Worm (Caenorhabditis elegans) whole organism, young adult: ENCODE measurements around the gene C29F9.12.
A peak's percentile ranks its signal among the peaks of the same experiment; 100 is the strongest.

Source experiments
- B0019.2 ChIP-seq: fragments of 200-800 bp; sonication (Bioruptor generic); conservative IDR thresholded peaks from 2 replicates; pipeline ENCODE4 v1.3.6; 2022; ENCODE audit warnings: missing genetic modification reagents, missing genetic modification characterization, missing compliant biosample characterization
- B0261.1 ChIP-seq: sonication (generic microtip); optimal IDR thresholded peaks from 2 replicates; lab custom pipeline; 2016; ENCODE audit warnings: mild to moderate bottlenecking, missing genetic modification characterization, moderate library complexity, missing compliant biosample characterization
- B0336.3 ChIP-seq: fragments of 200-800 bp; sonication (Bioruptor generic); IDR thresholded peaks from 2 replicates; pipeline ENCODE4 v1.3.6; 2022; ENCODE audit warnings: missing genetic modification characterization, missing compliant biosample characterization
- D2030.7 ChIP-seq: fragments of 200-800 bp; sonication (Bioruptor generic); IDR thresholded peaks from 2 replicates; pipeline ENCODE4 v1.3.6; 2022; ENCODE audit warnings: missing genetic modification reagents, missing genetic modification characterization, missing compliant biosample characterization
- F33H1.4 ChIP-seq: fragments of 200-800 bp; sonication (Bioruptor generic); IDR thresholded peaks from 2 replicates; pipeline ENCODE4 v1.3.6; 2022; ENCODE audit warnings: missing genetic modification reagents, missing genetic modification characterization, missing compliant biosample characterization
- F39B2.1 ChIP-seq: fragments of 200-800 bp; sonication (Bioruptor generic); IDR thresholded peaks from 2 replicates; pipeline ENCODE4 v1.3.6; 2022; ENCODE audit warnings: missing genetic modification reagents, missing genetic modification characterization, missing compliant biosample characterization
- F49E8.2 ChIP-seq: sonication (generic microtip); optimal IDR thresholded peaks from 3 replicates; lab custom pipeline; 2017; ENCODE audit warnings: missing genetic modification characterization, mild to moderate bottlenecking, missing compliant biosample characterization, antibody characterized with exemption, moderate library complexity; ENCODE audit not compliant: insufficient read depth
- K12H6.12 ChIP-seq: fragments of 200-800 bp; sonication (Bioruptor generic); optimal IDR thresholded peaks from 2 replicates; lab custom pipeline; 2018; ENCODE audit warnings: mild to moderate bottlenecking, missing genetic modification characterization, missing compliant biosample characterization
- Y53F4B.3 ChIP-seq: fragments of 200-800 bp; sonication (Bioruptor generic); IDR thresholded peaks from 2 replicates; pipeline ENCODE4 v1.3.6; 2022; ENCODE audit warnings: missing genetic modification reagents, missing genetic modification characterization, missing compliant biosample characterization
- aptf-3 ChIP-seq: fragments of 200-800 bp; sonication (Bioruptor generic); IDR thresholded peaks from 2 replicates; pipeline ENCODE4 v1.3.6; 2022; ENCODE audit warnings: missing genetic modification characterization, missing compliant biosample characterization
- attf-3 ChIP-seq: fragments of 200-800 bp; sonication (Bioruptor generic); conservative IDR thresholded peaks from 2 replicates; pipeline ENCODE4 v1.3.6; 2022; ENCODE audit warnings: missing genetic modification reagents, missing genetic modification characterization, missing compliant biosample characterization
- attf-5 ChIP-seq: fragments of 200-800 bp; sonication (Bioruptor generic); optimal IDR thresholded peaks from 2 replicates; lab custom pipeline; 2018; ENCODE audit warnings: mild to moderate bottlenecking, missing genetic modification characterization, missing compliant biosample characterization
- cebp-1 ChIP-seq, 2 experiments: fragments of 200-800 bp in 1 of 2; sonication (Bioruptor generic) in 1 of 2; sonication (generic microtip) in 1 of 2; IDR thresholded peaks in 1 of 2; optimal IDR thresholded peaks in 1 of 2; 2 replicates each; pipeline versions ENCODE4 v1.3.6 to Lab custom; 2017 to 2022; ENCODE audit warnings: missing compliant biosample characterization in 2 of 2, missing genetic modification characterization in 2 of 2, mild to moderate bottlenecking in 1 of 2, missing genetic modification reagents in 1 of 2, moderate library complexity in 1 of 2
- ceh-27 ChIP-seq: fragments of 200-800 bp; sonication (Bioruptor generic); optimal IDR thresholded peaks from 2 replicates; lab custom pipeline; 2018; ENCODE audit warnings: mild to moderate bottlenecking, missing genetic modification characterization, moderate library complexity, missing compliant biosample characterization
- ceh-58 ChIP-seq: fragments of 200-800 bp; sonication (Bioruptor generic); IDR thresholded peaks from 2 replicates; pipeline ENCODE4 v1.3.6; 2022; ENCODE audit warnings: missing genetic modification characterization, missing compliant biosample characterization
- dox-1 ChIP-seq: fragments of 200-800 bp; sonication (Bioruptor generic); IDR thresholded peaks from 2 replicates; pipeline ENCODE4 v1.3.6; 2022; ENCODE audit warnings: missing genetic modification reagents, missing genetic modification characterization, missing compliant biosample characterization
- dpl-1 ChIP-seq: fragments of 150-350 bp; optimal IDR thresholded peaks from 2 replicates; lab custom pipeline; 2014; ENCODE audit warnings: missing biosample characterization, missing genetic modification reagents, missing genetic modification characterization
- egrh-3 ChIP-seq: fragments of 200-800 bp; sonication (Bioruptor generic); IDR thresholded peaks from 2 replicates; pipeline ENCODE4 v1.3.6; 2022; ENCODE audit warnings: missing genetic modification reagents, missing genetic modification characterization, missing compliant biosample characterization
- ekl-4 ChIP-seq: fragments of 200-800 bp; sonication (Bioruptor generic); IDR thresholded peaks from 2 replicates; pipeline ENCODE4 v1.3.6; 2022; ENCODE audit warnings: missing genetic modification reagents, missing genetic modification characterization, missing compliant biosample characterization
- fkh-3 ChIP-seq: sonication (generic microtip); optimal IDR thresholded peaks from 2 replicates; lab custom pipeline; 2016; ENCODE audit warnings: mild to moderate bottlenecking, missing genetic modification characterization, missing compliant biosample characterization
- hmg-1.2 ChIP-seq: fragments of 200-800 bp; sonication (Bioruptor generic); IDR thresholded peaks from 2 replicates; pipeline ENCODE4 v1.3.6; 2022; ENCODE audit warnings: missing genetic modification reagents, missing genetic modification characterization, missing compliant biosample characterization
- hrde-1 ChIP-seq: sonication (generic microtip); optimal IDR thresholded peaks from 2 replicates; lab custom pipeline; 2016; ENCODE audit warnings: missing genetic modification characterization, mild to moderate bottlenecking, missing compliant biosample characterization, moderate library complexity, missing genotype, missing genetic modification reagents, borderline replicate concordance
- lin-26 ChIP-seq: fragments of 200-800 bp; sonication (Bioruptor generic); IDR thresholded peaks from 2 replicates; pipeline ENCODE4 v1.3.6; 2022; ENCODE audit warnings: missing genetic modification reagents, missing genetic modification characterization, missing compliant biosample characterization
- lin-35 ChIP-seq, 3 experiments: fragments of 150-350 bp in 2 of 3; sonication (generic microtip) in 1 of 3; optimal IDR thresholded peaks; 2 replicates each; lab custom pipeline; 2014 to 2018; ENCODE audit warnings: missing biosample characterization in 3 of 3, missing genetic modification characterization in 3 of 3, missing genetic modification reagents in 3 of 3
- lin-40 ChIP-seq: sonication (generic microtip); optimal IDR thresholded peaks from 2 replicates; lab custom pipeline; 2016; ENCODE audit warnings: missing genetic modification characterization, mild to moderate bottlenecking, missing compliant biosample characterization, missing genotype, missing genetic modification reagents
- lin-54 ChIP-seq: fragments of 200-800 bp; sonication (Bioruptor generic); optimal IDR thresholded peaks from 2 replicates; lab custom pipeline; 2018; ENCODE audit warnings: mild to moderate bottlenecking, missing genetic modification characterization, missing compliant biosample characterization
- lir-1 ChIP-seq: fragments of 200-800 bp; sonication (Bioruptor generic); conservative IDR thresholded peaks from 2 replicates; pipeline ENCODE4 v1.3.6; 2022; ENCODE audit warnings: missing genetic modification reagents, missing genetic modification characterization, missing compliant biosample characterization
- lsl-1 ChIP-seq: fragments of 200-800 bp; sonication (Bioruptor generic); optimal IDR thresholded peaks from 2 replicates; lab custom pipeline; 2018; ENCODE audit warnings: mild to moderate bottlenecking, missing genetic modification characterization, moderate library complexity, missing compliant biosample characterization
- madf-6 ChIP-seq: fragments of 200-800 bp; sonication (Bioruptor generic); IDR thresholded peaks from 2 replicates; pipeline ENCODE4 v1.3.6; 2022; ENCODE audit warnings: missing genetic modification reagents, missing genetic modification characterization, missing compliant biosample characterization
- madf-8 ChIP-seq: fragments of 200-800 bp; sonication (Bioruptor generic); conservative IDR thresholded peaks from 2 replicates; pipeline ENCODE4 v1.3.6; 2022; ENCODE audit warnings: missing genetic modification reagents, missing genetic modification characterization, missing compliant biosample characterization
- mcd-1 ChIP-seq: fragments of 200-800 bp; sonication (Bioruptor generic); IDR thresholded peaks from 2 replicates; pipeline ENCODE4 v1.3.6; 2022; ENCODE audit warnings: missing genetic modification reagents, missing genetic modification characterization, missing compliant biosample characterization
- nfyb-1 ChIP-seq: fragments of 200-800 bp; sonication (Bioruptor generic); IDR thresholded peaks from 2 replicates; pipeline ENCODE4 v1.3.6; 2022; ENCODE audit warnings: missing genetic modification reagents, missing genetic modification characterization, missing compliant biosample characterization
- pbrm-1 ChIP-seq: fragments of 200-800 bp; sonication (Bioruptor generic); IDR thresholded peaks from 2 replicates; pipeline ENCODE4 v1.3.6; 2022; ENCODE audit warnings: missing genetic modification reagents, missing genetic modification characterization, missing compliant biosample characterization
- sdz-38 ChIP-seq: sonication (generic microtip); optimal IDR thresholded peaks from 2 replicates; lab custom pipeline; 2016; ENCODE audit warnings: missing genotype, missing genetic modification characterization, missing compliant biosample characterization
- snpc-1.1 ChIP-seq: sonication (generic microtip); optimal IDR thresholded peaks from 2 replicates; lab custom pipeline; 2017; ENCODE audit warnings: missing genetic modification characterization, mild to moderate bottlenecking, missing compliant biosample characterization, antibody characterized with exemption, moderate library complexity, missing genotype, missing genetic modification reagents; ENCODE audit not compliant: insufficient read depth
- snpc-1.3 ChIP-seq: sonication (generic microtip); optimal IDR thresholded peaks from 2 replicates; lab custom pipeline; 2017; ENCODE audit warnings: missing genetic modification characterization, mild to moderate bottlenecking, missing compliant biosample characterization, antibody characterized with exemption, moderate library complexity, missing genotype, missing genetic modification reagents; ENCODE audit not compliant: insufficient read depth
- snpc-3.4 ChIP-seq: sonication (generic microtip); optimal IDR thresholded peaks from 2 replicates; lab custom pipeline; 2017; ENCODE audit warnings: missing genetic modification characterization, mild to moderate bottlenecking, missing compliant biosample characterization, antibody characterized with exemption, moderate library complexity, missing genotype, missing genetic modification reagents
- snpc-4 ChIP-seq, 5 experiments: fragments of 150-350 bp in 1 of 5; sonication (generic microtip) in 4 of 5; optimal IDR thresholded peaks; 2 replicates each; lab custom pipeline; 2014 to 2018; ENCODE audit warnings: missing genetic modification characterization in 5 of 5, missing biosample characterization in 3 of 5, antibody characterized with exemption in 2 of 5, mild to moderate bottlenecking in 2 of 5, missing compliant biosample characterization in 2 of 5, missing genotype in 2 of 5, moderate library complexity in 2 of 5, missing genetic modification reagents in 1 of 5
- tbp1 ChIP-seq: fragments of 200-800 bp; sonication (Bioruptor generic); optimal IDR thresholded peaks from 2 replicates; lab custom pipeline; 2018; ENCODE audit warnings: mild to moderate bottlenecking, missing genetic modification characterization, missing compliant biosample characterization
- zfh-2 ChIP-seq: fragments of 200-800 bp; sonication (Bioruptor generic); conservative IDR thresholded peaks from 2 replicates; pipeline ENCODE4 v1.3.6; 2022; ENCODE audit warnings: missing genetic modification reagents, missing genetic modification characterization, missing compliant biosample characterization
- ztf-26 ChIP-seq: sonication (generic microtip); optimal IDR thresholded peaks from 2 replicates; lab custom pipeline; 2017; ENCODE audit warnings: missing genetic modification characterization, missing compliant biosample characterization

Gene C29F9.12

DNA sequence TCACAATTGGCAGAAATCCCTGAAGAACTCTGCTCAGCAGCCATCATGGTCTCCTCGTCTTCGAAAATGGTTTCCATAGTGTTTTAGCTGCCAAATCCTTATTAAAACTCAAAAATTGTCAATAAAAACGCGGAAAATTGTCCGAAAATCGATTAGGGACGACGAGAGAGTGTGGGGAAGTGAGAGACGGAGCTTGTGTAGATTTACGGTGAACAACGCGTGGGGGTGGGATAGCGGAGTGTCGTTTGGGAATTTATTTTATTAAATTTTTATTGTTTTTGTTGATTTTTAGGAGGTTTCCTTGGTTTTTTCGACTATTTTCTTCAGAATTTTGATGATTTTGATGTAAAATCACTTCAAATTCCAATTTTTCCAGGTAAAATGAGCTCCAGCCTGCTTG is 34.6 kb downstream of the C29F9.12 start, which contains the start of the genes F54C4.4 and mrpl-40:
Gene F54C4.4, minus strand, starts transcription at position 199 of the 400 bp plus-strand sequence.
Gene mrpl-40, plus strand, starts transcription at position 377 of the 400 bp plus-strand sequence.
- TF ChIP-seq snpc-3.4 (tag; lab: Kevin White, UChicago) (peak; percentile 38), pbrm-1 (GFP tag; lab: Robert Waterston, UW) (0 out of 2 replicates have a peak, but pooled peaks have one; percentile 45), lin-54 (GFP tag; lab: Kevin White, UChicago) (peak; percentile 12), ceh-58 (no peak), D2030.7 (GFP tag; lab: Robert Waterston, UW) (0 out of 2 replicates have a peak, but pooled peaks have one; percentile 23), cebp-1 (GFP tag; IDR thresholded peaks at IDR 0.05; lab: Robert Waterston, UW) (no peak), cebp-1 (tag; optimal IDR thresholded peaks at IDR 0.05; lab: Kevin White, UChicago) (peak; percentile 30), nfyb-1 (GFP tag; lab: Robert Waterston, UW) (no peak), lin-40 (peak; percentile 28), hmg-1.2 (GFP tag; lab: Robert Waterston, UW) (peak; percentile 94), lsl-1 (GFP tag; lab: Kevin White, UChicago) (peak; percentile 11), mcd-1 (peak; percentile 47), madf-6 (GFP tag; lab: Robert Waterston, UW) (peak; percentile 5; the same call in 1 of the 2 replicates), aptf-3 (GFP tag; lab: Robert Waterston, UW) (no peak), attf-5 (GFP tag; lab: Kevin White, UChicago) (peak; percentile 13), tbp1 (GFP tag; lab: Kevin White, UChicago) (peak; percentile 35), F33H1.4 (GFP tag; lab: Robert Waterston, UW) (peak; percentile 59; the same call in 1 of the 2 replicates), attf-3 (GFP tag; lab: Robert Waterston, UW) (peak; percentile 97), K12H6.12 (tag; lab: Kevin White, UChicago) (no peak), egrh-3 (GFP tag; lab: Robert Waterston, UW) (peak; percentile 33; the same call in 1 of the 2 replicates), B0261.1 (tag; lab: Kevin White, UChicago) (no peak), ceh-27 (no peak)

DNA sequence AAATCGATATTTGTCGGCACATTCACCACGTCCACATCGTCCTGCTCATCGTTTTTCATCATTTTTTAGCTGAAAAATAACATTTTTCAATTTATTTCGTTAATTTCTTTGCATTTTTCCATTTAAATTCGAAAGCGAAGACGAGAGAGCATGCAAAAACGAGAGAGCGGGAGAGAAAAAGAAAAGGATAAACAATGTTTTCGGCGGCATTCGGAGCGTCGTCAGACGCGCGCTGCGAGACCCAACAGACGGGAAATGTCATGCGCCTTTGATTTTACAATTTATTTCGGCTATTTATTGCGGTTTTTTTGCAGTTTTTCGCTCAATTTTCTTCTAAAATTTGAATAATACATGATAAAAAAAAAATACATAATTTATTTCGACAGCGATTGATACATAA is 35.5 kb downstream of the C29F9.12 start, which contains the start of gene attf-3:
Gene attf-3, minus strand, starts transcription at position 69 of the 400 bp plus-strand sequence.
- TF ChIP-seq B0336.3 (GFP tag; lab: Robert Waterston, UW) = 0 out of 2 replicates have a peak, but pooled peaks have one; percentile 30
- peak; percentile 61 for TF ChIP-seq dpl-1 (GFP tag; lab: Kevin White, UChicago)
- peak; percentile 48; the same call in 1 of the 2 replicates for TF ChIP-seq mcd-1
- TF ChIP-seq hrde-1 = no peak
- TF ChIP-seq ceh-27 = peak; percentile 13
- peak in 1 of 3 experiments; percentile 36 for TF ChIP-seq lin-35 (GFP tag; optimal IDR thresholded peaks at IDR 0.05; lab: Kevin White, UChicago)
- peak; percentile 58 for TF ChIP-seq tbp1 (GFP tag; lab: Kevin White, UChicago)
- no peak for TF ChIP-seq fkh-3
- peak; percentile 59 for TF ChIP-seq F49E8.2 (tag; lab: Kevin White, UChicago)
- no peak for TF ChIP-seq F39B2.1
- TF ChIP-seq snpc-4 (GFP tag; optimal IDR thresholded peaks at IDR 0.05; lab: Kevin White, UChicago) = peak; percentile 30
- peak in 2 of 4 experiments; percentile 38 for TF ChIP-seq snpc-4 (tag; optimal IDR thresholded peaks at IDR 0.05; lab: Kevin White, UChicago)
- peak; percentile 77 for TF ChIP-seq B0019.2 (GFP tag; lab: Robert Waterston, UW)
- no peak for TF ChIP-seq lin-26 (GFP tag; lab: Robert Waterston, UW)
- peak; percentile 29 for TF ChIP-seq K12H6.12 (tag; lab: Kevin White, UChicago)
- TF ChIP-seq ztf-26 (tag; lab: Kevin White, UChicago) = no peak
- peak; percentile 95 for TF ChIP-seq D2030.7 (GFP tag; lab: Robert Waterston, UW)
- TF ChIP-seq sdz-38 = no peak
- TF ChIP-seq snpc-1.3 (tag; lab: Kevin White, UChicago) = peak; percentile 36
- peak; percentile 59 for TF ChIP-seq snpc-3.4 (tag; lab: Kevin White, UChicago)
- peak; percentile 60 for TF ChIP-seq lin-54 (GFP tag; lab: Kevin White, UChicago)
- TF ChIP-seq snpc-1.1 (tag; lab: Kevin White, UChicago) = peak; percentile 15
- TF ChIP-seq dox-1 (GFP tag; lab: Robert Waterston, UW) = peak; percentile 89
- TF ChIP-seq zfh-2 (GFP tag; lab: Robert Waterston, UW) = 0 out of 2 replicates have a peak, but pooled peaks have one; percentile 9
- peak; percentile 78 for TF ChIP-seq madf-6 (GFP tag; lab: Robert Waterston, UW)
- TF ChIP-seq ekl-4 (GFP tag; lab: Robert Waterston, UW) = peak; percentile 48; the same call in 1 of the 2 replicates
- peak; percentile 86 for TF ChIP-seq lsl-1 (GFP tag; lab: Kevin White, UChicago)
- peak; percentile 93 for TF ChIP-seq attf-3 (GFP tag; lab: Robert Waterston, UW)
- TF ChIP-seq lir-1 = no peak
- TF ChIP-seq Y53F4B.3 = no peak
- TF ChIP-seq F33H1.4 (GFP tag; lab: Robert Waterston, UW) = peak; percentile 93
- peak; percentile 91 for TF ChIP-seq attf-5 (GFP tag; lab: Kevin White, UChicago)
- peak; percentile 56 for TF ChIP-seq madf-8 (GFP tag; lab: Robert Waterston, UW)
